Fruit fly (Drosophila melanogaster) whole organism, embryonic: ENCODE data around the gene Cad99C.
A peak's percentile ranks its signal among the peaks of the same experiment; 100 is the strongest.

Experiments used
- Adf1 ChIP-seq: fragments of 200-800 bp; sonication (Bioruptor generic); IDR thresholded peaks from 2 replicates; pipeline ENCODE4 v1.3.6; 2022; ENCODE audit warnings: missing biosample characterization, missing genetic modification characterization
- Atf-2 ChIP-seq: fragments of 200-800 bp; sonication (Bioruptor generic); optimal IDR thresholded peaks from 2 replicates; lab custom pipeline; 2016; ENCODE audit warnings: missing biosample characterization, missing genetic modification characterization
- CG11456 ChIP-seq: fragments of 200-800 bp; sonication (Bioruptor generic); IDR thresholded peaks from 3 replicates; pipeline ENCODE4 v1.3.6; 2022; ENCODE audit warnings: missing biosample characterization, missing genetic modification characterization
- CG1233 ChIP-seq: fragments of 200-800 bp; sonication (Bioruptor generic); optimal IDR thresholded peaks from 4 replicates; lab custom pipeline; 2018; ENCODE audit warnings: missing biosample characterization, mild to moderate bottlenecking, missing genetic modification characterization
- CG13123 ChIP-seq: fragments of 200-800 bp; sonication (Bioruptor generic); optimal IDR thresholded peaks from 2 replicates; lab custom pipeline; 2016; ENCODE audit warnings: missing biosample characterization, missing genetic modification characterization
- CG16815 ChIP-seq: fragments of 200-800 bp; sonication (Bioruptor generic); optimal IDR thresholded peaks from 3 replicates; lab custom pipeline; 2017; ENCODE audit warnings: missing biosample characterization, mild to moderate bottlenecking, missing genetic modification characterization
- CG16863 ChIP-seq: fragments of 200-800 bp; sonication (Bioruptor generic); optimal IDR thresholded peaks from 3 replicates; lab custom pipeline; 2016; ENCODE audit warnings: missing biosample characterization, missing genetic modification characterization
- CG17359 ChIP-seq: fragments of 200-800 bp; sonication (Bioruptor generic); optimal IDR thresholded peaks from 3 replicates; lab custom pipeline; 2018; ENCODE audit warnings: missing biosample characterization, mild to moderate bottlenecking, missing genetic modification characterization, moderate library complexity
- CG17802 ChIP-seq: fragments of 200-800 bp; sonication (Bioruptor generic); optimal IDR thresholded peaks from 2 replicates; lab custom pipeline; 2018; ENCODE audit warnings: missing biosample characterization, mild to moderate bottlenecking, missing genetic modification characterization, moderate library complexity
- CG17829 ChIP-seq: fragments of 200-800 bp; optimal IDR thresholded peaks from 2 replicates; lab custom pipeline; 2019; ENCODE audit warnings: missing biosample characterization, mild to moderate bottlenecking, missing genetic modification characterization, moderate library complexity
- CG17912 ChIP-seq: fragments of 200-800 bp; sonication (Bioruptor generic); optimal IDR thresholded peaks from 2 replicates; lab custom pipeline; 2018; ENCODE audit warnings: missing biosample characterization, mild to moderate bottlenecking, missing genetic modification characterization
- CG2120 ChIP-seq: fragments of 200-800 bp; sonication (Bioruptor generic); optimal IDR thresholded peaks from 3 replicates; lab custom pipeline; 2016; ENCODE audit warnings: missing biosample characterization, missing genetic modification characterization
- CG30431 ChIP-seq: fragments of 200-800 bp; sonication (Bioruptor generic); optimal IDR thresholded peaks from 2 replicates; lab custom pipeline; 2017; ENCODE audit warnings: missing biosample characterization, missing genetic modification characterization
- CG33213 ChIP-seq: fragments of 200-800 bp; sonication (Bioruptor generic); optimal IDR thresholded peaks from 3 replicates; lab custom pipeline; 2016; ENCODE audit warnings: missing biosample characterization, missing genetic modification characterization
- CG33557 ChIP-seq: fragments of 200-800 bp; sonication (Bioruptor generic); optimal IDR thresholded peaks from 2 replicates; lab custom pipeline; 2019; ENCODE audit warnings: missing biosample characterization, mild to moderate bottlenecking, missing genetic modification characterization, moderate library complexity
- CG3726 ChIP-seq: fragments of 200-800 bp; sonication (Bioruptor generic); IDR thresholded peaks from 3 replicates; pipeline ENCODE4, ENCODE4 v1.3.6; 2022; ENCODE audit warnings: missing biosample characterization, missing genetic modification characterization
- CG6175 ChIP-seq: fragments of 200-800 bp; sonication (Bioruptor generic); IDR thresholded peaks from 3 replicates; pipeline ENCODE4 v1.3.6; 2022; ENCODE audit warnings: missing biosample characterization, missing genetic modification characterization
- CG6813 ChIP-seq: fragments of 200-800 bp; sonication (Bioruptor generic); optimal IDR thresholded peaks from 2 replicates; lab custom pipeline; 2017; ENCODE audit warnings: missing biosample characterization, missing genetic modification characterization, mild to moderate bottlenecking, moderate library complexity, missing genetic modification reagents
- CG6854 ChIP-seq: fragments of 200-800 bp; sonication (Bioruptor generic); optimal IDR thresholded peaks from 3 replicates; lab custom pipeline; 2017; ENCODE audit warnings: missing biosample characterization, mild to moderate bottlenecking, missing genetic modification characterization
- CG7372 ChIP-seq: fragments of 200-800 bp; sonication (Bioruptor generic); IDR thresholded peaks from 2 replicates; pipeline ENCODE4 v1.3.6; 2022; ENCODE audit warnings: missing biosample characterization, missing genetic modification characterization
- CG8765 ChIP-seq: fragments of 200-800 bp; sonication (Bioruptor generic); IDR thresholded peaks from 2 replicates; pipeline ENCODE4 v1.3.6; 2022; ENCODE audit warnings: missing biosample characterization, missing genetic modification characterization
- CG9437 ChIP-seq: fragments of 200-800 bp; sonication (Bioruptor generic); optimal IDR thresholded peaks from 2 replicates; lab custom pipeline; 2018; ENCODE audit warnings: missing biosample characterization, mild to moderate bottlenecking, missing genetic modification characterization
- Chrac-16 ChIP-seq: fragments of 200-800 bp; sonication (Bioruptor generic); optimal IDR thresholded peaks from 3 replicates; lab custom pipeline; 2016; ENCODE audit warnings: missing biosample characterization, missing genetic modification characterization
- CkIIα-i1 ChIP-seq: fragments of 200-800 bp; sonication (Bioruptor generic); IDR thresholded peaks from 2 replicates; pipeline ENCODE4 v1.3.6; 2022; ENCODE audit warnings: missing biosample characterization, missing genetic modification characterization
- Dll ChIP-seq: fragments of 200-800 bp; sonication (Bioruptor generic); IDR thresholded peaks from 4 replicates; pipeline ENCODE4 v1.3.6; 2022; ENCODE audit warnings: missing biosample characterization, missing genetic modification characterization; ENCODE audit not compliant: partially characterized antibody
- Eip74EF ChIP-seq, 2 experiments: fragments of 200-800 bp in 1 of 2; fragments of >200 bp in 1 of 2; sonication (Bioruptor generic) in 1 of 2; optimal IDR thresholded peaks; 2 replicates each; lab custom pipeline; 2017 to 2019; ENCODE audit warnings: missing biosample characterization in 2 of 2, missing genetic modification characterization in 2 of 2, mild to moderate bottlenecking in 1 of 2, moderate library complexity in 1 of 2
- Fer1 ChIP-seq: fragments of 200-800 bp; sonication (Bioruptor generic); optimal IDR thresholded peaks from 2 replicates; lab custom pipeline; 2017; ENCODE audit warnings: missing biosample characterization, mild to moderate bottlenecking, missing genetic modification characterization
- GATAe ChIP-seq: fragments of 200-800 bp; sonication (Bioruptor generic); conservative IDR thresholded peaks from 2 replicates; pipeline ENCODE4 v1.3.6; 2022; ENCODE audit warnings: missing biosample characterization, missing genetic modification characterization
- HHEX ChIP-seq: fragments of 200-800 bp; sonication (Bioruptor generic); optimal IDR thresholded peaks from 3 replicates; lab custom pipeline; 2017; ENCODE audit warnings: missing biosample characterization, mild to moderate bottlenecking, missing genetic modification characterization, missing genetic modification reagents
- HLH4C ChIP-seq: fragments of 200-800 bp; sonication (Bioruptor generic); IDR thresholded peaks from 3 replicates; pipeline ENCODE4 v1.3.6; 2022; ENCODE audit warnings: missing biosample characterization, missing genetic modification characterization; ENCODE audit not compliant: partially characterized antibody
- Hmr ChIP-seq: fragments of 200-800 bp; sonication (Bioruptor generic); optimal IDR thresholded peaks from 3 replicates; lab custom pipeline; 2017; ENCODE audit warnings: mild to moderate bottlenecking, missing biosample characterization, missing genetic modification reagents, missing genetic modification characterization
- NFAT ChIP-seq: fragments of 200-800 bp; sonication (Bioruptor generic); IDR thresholded peaks from 2 replicates; pipeline ENCODE4 v1.3.6; 2022; ENCODE audit warnings: missing biosample characterization, missing genetic modification characterization
- NfI ChIP-seq: fragments of 200-800 bp; sonication (Bioruptor generic); optimal IDR thresholded peaks from 3 replicates; lab custom pipeline; 2018; ENCODE audit warnings: missing biosample characterization, mild to moderate bottlenecking, missing genetic modification characterization, moderate library complexity
- Rx ChIP-seq: fragments of 200-800 bp; sonication (Bioruptor generic); IDR thresholded peaks from 2 replicates; pipeline ENCODE4 v1.3.6; 2022; ENCODE audit warnings: missing biosample characterization, missing genetic modification characterization
- Sry-δ ChIP-seq: fragments of 200-800 bp; sonication (Bioruptor generic); optimal IDR thresholded peaks from 2 replicates; lab custom pipeline; 2016; ENCODE audit warnings: missing biosample characterization, missing genetic modification characterization
- YL-1 ChIP-seq: fragments of 200-800 bp; sonication (Bioruptor generic); optimal IDR thresholded peaks from 3 replicates; lab custom pipeline; 2017; ENCODE audit warnings: missing biosample characterization, mild to moderate bottlenecking, missing genetic modification characterization
- bowl ChIP-seq: fragments of 200-800 bp; sonication (Bioruptor generic); IDR thresholded peaks from 2 replicates; pipeline ENCODE4 v1.3.6; 2022; ENCODE audit warnings: missing biosample characterization, missing genetic modification characterization
- eve ChIP-seq, 2 experiments: fragments of >200 bp; optimal IDR thresholded peaks; 2 replicates each; lab custom pipeline; 2017; ENCODE audit warnings: missing biosample characterization in 2 of 2, missing genetic modification characterization in 2 of 2
- fd64A ChIP-seq: fragments of 200-800 bp; sonication (Bioruptor generic); optimal IDR thresholded peaks from 3 replicates; lab custom pipeline; 2018; ENCODE audit warnings: missing biosample characterization, mild to moderate bottlenecking, missing genetic modification characterization
- gcm2 ChIP-seq: fragments of 200-800 bp; sonication (Bioruptor generic); optimal IDR thresholded peaks from 2 replicates; lab custom pipeline; 2016; ENCODE audit warnings: missing biosample characterization, missing genetic modification characterization
- gem ChIP-seq: fragments of 200-800 bp; sonication (Bioruptor generic); optimal IDR thresholded peaks from 2 replicates; lab custom pipeline; 2019; ENCODE audit warnings: missing biosample characterization, mild to moderate bottlenecking, missing genetic modification characterization, moderate library complexity
- ind ChIP-seq: fragments of 200-800 bp; sonication (Bioruptor generic); optimal IDR thresholded peaks from 3 replicates; lab custom pipeline; 2016; ENCODE audit warnings: missing biosample characterization, missing genetic modification characterization
- jing ChIP-seq: fragments of 200-800 bp; sonication (Bioruptor generic); optimal IDR thresholded peaks from 2 replicates; lab custom pipeline; 2018; ENCODE audit warnings: missing biosample characterization, mild to moderate bottlenecking, missing genetic modification characterization
- kah ChIP-seq: fragments of 200-800 bp; sonication (Bioruptor generic); optimal IDR thresholded peaks from 2 replicates; lab custom pipeline; 2018; ENCODE audit warnings: missing biosample characterization, mild to moderate bottlenecking, missing genetic modification characterization
- lilli ChIP-seq: fragments of 200-800 bp; sonication (Bioruptor generic); optimal IDR thresholded peaks from 3 replicates; lab custom pipeline; 2016; ENCODE audit warnings: missing biosample characterization, missing genetic modification characterization
- oc ChIP-seq: fragments of 200-800 bp; sonication (Bioruptor generic); optimal IDR thresholded peaks from 2 replicates; lab custom pipeline; 2018; ENCODE audit warnings: missing biosample characterization, mild to moderate bottlenecking, missing genetic modification characterization, moderate library complexity
- seq ChIP-seq: fragments of 200-800 bp; sonication (Bioruptor generic); IDR thresholded peaks from 2 replicates; pipeline ENCODE4 v1.3.6; 2022; ENCODE audit warnings: missing biosample characterization, missing genetic modification characterization
- sob ChIP-seq: fragments of 200-800 bp; sonication (Bioruptor generic); IDR thresholded peaks from 2 replicates; pipeline ENCODE4 v1.3.6; 2022; ENCODE audit warnings: missing biosample characterization, missing genetic modification characterization
- stwl ChIP-seq: fragments of 200-800 bp; sonication (Bioruptor generic); optimal IDR thresholded peaks from 3 replicates; lab custom pipeline; 2018; ENCODE audit warnings: missing biosample characterization, mild to moderate bottlenecking, missing genetic modification characterization, moderate library complexity
- tgo ChIP-seq: fragments of 200-800 bp; sonication (Bioruptor generic); IDR thresholded peaks from 3 replicates; pipeline ENCODE4 v1.3.6; 2022; ENCODE audit warnings: missing biosample characterization, missing genetic modification characterization
- ttk ChIP-seq: fragments of 200-800 bp; sonication (Bioruptor generic); IDR thresholded peaks from 2 replicates; pipeline ENCODE4 v2.1.2; 2022; ENCODE audit warnings: missing biosample characterization, missing genetic modification characterization

Cad99C gene

DNA sequence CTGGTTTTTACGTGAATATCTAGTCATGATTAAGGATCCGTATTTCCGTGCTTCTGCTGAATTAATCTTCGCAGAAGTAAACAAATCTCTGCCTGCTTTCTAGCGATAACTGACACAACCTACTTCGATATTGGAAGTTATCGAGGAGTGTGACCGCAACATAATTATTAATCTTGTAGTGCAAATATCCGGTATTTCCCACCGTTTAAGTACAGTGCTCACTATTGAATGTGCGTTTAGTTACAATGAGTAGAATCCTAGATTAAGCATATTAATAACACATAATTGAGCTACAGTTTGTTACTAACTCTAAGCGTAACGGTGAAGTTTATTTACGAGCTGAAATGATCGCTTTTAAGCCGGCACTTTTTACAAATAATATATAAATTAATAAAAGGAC is 18.3 kb downstream of the Cad99C start (continued):
- no peak for TF ChIP-seq fd64A (GFP tag; lab: Kevin White, UChicago)
- TF ChIP-seq Hmr (GFP tag; lab: Kevin White, UChicago), result peak; percentile 61
- peak; percentile 74 for TF ChIP-seq sob (GFP tag; lab: Robert Waterston, UW)
- no peak for TF ChIP-seq gem (tag; lab: Kevin White, UChicago)
- TF ChIP-seq ttk (GFP tag; lab: Robert Waterston, UW), result no peak
- no peak for TF ChIP-seq gcm2
- TF ChIP-seq Adf1 (GFP tag; lab: Robert Waterston, UW), result no peak
- TF ChIP-seq CG16863 (GFP tag; lab: Kevin White, UChicago), result no peak
- TF ChIP-seq NFAT (GFP tag; lab: Robert Waterston, UW), result no peak
- peak; percentile 47; the same call in 1 of the 4 replicates for TF ChIP-seq Dll (GFP tag; lab: Robert Waterston, UW)
- no peak for TF ChIP-seq CG6854 (GFP tag; lab: Kevin White, UChicago)
- peak; percentile 68 for TF ChIP-seq HLH4C (GFP tag; lab: Robert Waterston, UW)
- TF ChIP-seq NfI (GFP tag; lab: Kevin White, UChicago), result peak; percentile 61
- 0 out of 2 replicates have a peak, but pooled peaks have one; percentile 22 for TF ChIP-seq seq (GFP tag; lab: Robert Waterston, UW)
- TF ChIP-seq jing (GFP tag; lab: Kevin White, UChicago), result no peak
- TF ChIP-seq Chrac-16, result peak; percentile 21
- no peak for TF ChIP-seq kah
- TF ChIP-seq Eip74EF (GFP tag; optimal IDR thresholded peaks at IDR 0.05; lab: Kevin White, UChicago), result no peak
- peak; percentile 38 for TF ChIP-seq Sry-δ (GFP tag; lab: Kevin White, UChicago)
- peak; percentile 74 for TF ChIP-seq CG2120 (GFP tag; lab: Kevin White, UChicago)
- peak; percentile 24; the same call in 1 of the 3 replicates for TF ChIP-seq tgo (GFP tag; lab: Robert Waterston, UW)
- no peak for TF ChIP-seq CG33557 (GFP tag; lab: Kevin White, UChicago)
- peak; percentile 28 for TF ChIP-seq CG1233 (GFP tag; lab: Kevin White, UChicago)
- peak; percentile 50 for TF ChIP-seq CG17359 (tag; lab: Kevin White, UChicago)
- peak; percentile 54; the same call in 1 of the 2 replicates for TF ChIP-seq CG7372 (GFP tag; lab: Robert Waterston, UW)
- 0 out of 2 replicates have a peak, but pooled peaks have one; percentile 17 for TF ChIP-seq GATAe (GFP tag; lab: Robert Waterston, UW)
- TF ChIP-seq oc (tag; lab: Kevin White, UChicago), result peak; percentile 38
- TF ChIP-seq CG11456 (GFP tag; lab: Robert Waterston, UW), result 0 out of 3 replicates have a peak, but pooled peaks have one; percentile 52
- peak; percentile 3 for TF ChIP-seq CG9437
- TF ChIP-seq CG3726, result no peak
- TF ChIP-seq CG16815 (GFP tag; lab: Kevin White, UChicago), result no peak
- peak; percentile 11 for TF ChIP-seq CG17802 (tag; lab: Kevin White, UChicago)
- TF ChIP-seq HHEX (GFP tag; lab: Kevin White, UChicago), result peak; percentile 33
- peak; percentile 91 for TF ChIP-seq stwl
- peak; percentile 55 for TF ChIP-seq CG17912
- TF ChIP-seq CG6175, result no peak
- no peak for TF ChIP-seq CkIIα-i1 (GFP tag; lab: Robert Waterston, UW)
- TF ChIP-seq eve (GFP tag; optimal IDR thresholded peaks at IDR 0.05; lab: Kevin White, UChicago), result no peak
- TF ChIP-seq bowl, result 0 out of 2 replicates have a peak, but pooled peaks have one; percentile 36
- TF ChIP-seq ind (GFP tag; lab: Kevin White, UChicago), result peak; percentile 39
- TF ChIP-seq CG30431 (GFP tag; lab: Kevin White, UChicago), result no peak
- no peak for TF ChIP-seq Rx
- TF ChIP-seq Atf-2, result no peak
- peak; percentile 67 for TF ChIP-seq lilli
- peak; percentile 68 for TF ChIP-seq Fer1 (GFP tag; lab: Kevin White, UChicago)
- TF ChIP-seq CG8765 (GFP tag; lab: Robert Waterston, UW), result no peak
- peak; percentile 30 for TF ChIP-seq CG6813
- TF ChIP-seq YL-1 (GFP tag; lab: Kevin White, UChicago), result peak; percentile 56
- TF ChIP-seq CG17829 (tag; lab: Kevin White, UChicago), result peak; percentile 59
- no peak for TF ChIP-seq CG33213 (GFP tag; lab: Kevin White, UChicago)
- TF ChIP-seq CG13123, result peak; percentile 20
